Worm (Caenorhabditis elegans) whole organism, mixed stage, embryonic: Measurements from ENCODE around the gene syp-2.

Experiments used
- M03D4.4 ChIP-seq: sonication (generic microtip); optimal IDR thresholded peaks from 2 replicates; lab custom pipeline; 2017; ENCODE audit warnings: mild to moderate bottlenecking, missing genetic modification characterization, missing compliant biosample characterization
- bed-3 ChIP-seq: fragments of 200-800 bp; sonication (Bioruptor generic); optimal IDR thresholded peaks from 3 replicates; lab custom pipeline; 2018; ENCODE audit warnings: mild to moderate bottlenecking, missing genetic modification characterization, moderate library complexity, missing compliant biosample characterization
- ceh-39 ChIP-seq: fragments of 150-350 bp; optimal IDR thresholded peaks from 2 replicates; lab custom pipeline; 2014; ENCODE audit warnings: missing biosample characterization, missing genetic modification characterization
- ceh-43 ChIP-seq: fragments of 200-800 bp; sonication (Bioruptor generic); optimal IDR thresholded peaks from 2 replicates; lab custom pipeline; 2018; ENCODE audit warnings: mild to moderate bottlenecking, missing genetic modification characterization, moderate library complexity, missing compliant biosample characterization
- ceh-83 ChIP-seq: fragments of 200-800 bp; sonication (Bioruptor generic); optimal IDR thresholded peaks from 2 replicates; lab custom pipeline; 2018; ENCODE audit warnings: mild to moderate bottlenecking, missing genetic modification characterization, missing compliant biosample characterization
- ces-1 ChIP-seq: fragments of 150-350 bp; optimal IDR thresholded peaks from 2 replicates; lab custom pipeline; 2014; ENCODE audit warnings: missing biosample characterization, missing genetic modification reagents, missing genetic modification characterization
- cnd-1 ChIP-seq: fragments of 200-800 bp; sonication (Bioruptor generic); optimal IDR thresholded peaks from 2 replicates; lab custom pipeline; 2018; ENCODE audit warnings: mild to moderate bottlenecking, missing genetic modification characterization, missing compliant biosample characterization
- drap-1 ChIP-seq: fragments of 200-800 bp; sonication (Bioruptor generic); optimal IDR thresholded peaks from 3 replicates; lab custom pipeline; 2018; ENCODE audit warnings: mild to moderate bottlenecking, missing genetic modification characterization, missing compliant biosample characterization
- elt-1 ChIP-seq: sonication (generic microtip); optimal IDR thresholded peaks from 2 replicates; lab custom pipeline; 2017; ENCODE audit warnings: missing genetic modification characterization, mild to moderate bottlenecking, missing compliant biosample characterization, antibody characterized with exemption, moderate library complexity, borderline replicate concordance; ENCODE audit not compliant: insufficient read depth
- ham-2 ChIP-seq: fragments of 200-800 bp; sonication (Bioruptor generic); optimal IDR thresholded peaks from 2 replicates; lab custom pipeline; 2018; ENCODE audit warnings: mild to moderate bottlenecking, missing genetic modification characterization, missing compliant biosample characterization
- hlh-1 ChIP-seq: fragments of 150-350 bp; optimal IDR thresholded peaks from 2 replicates; lab custom pipeline; 2014; ENCODE audit warnings: missing biosample characterization, missing genetic modification reagents, missing genetic modification characterization
- lin-32 ChIP-seq: fragments of 200-800 bp; sonication (Bioruptor generic); optimal IDR thresholded peaks from 2 replicates; lab custom pipeline; 2018; ENCODE audit warnings: mild to moderate bottlenecking, missing genetic modification characterization, missing compliant biosample characterization
- lsy-2 ChIP-seq: fragments of 150-350 bp; optimal IDR thresholded peaks from 2 replicates; lab custom pipeline; 2014; ENCODE audit warnings: missing biosample characterization, missing genetic modification characterization
- mep-1 ChIP-seq: fragments of 150-350 bp; optimal IDR thresholded peaks from 2 replicates; lab custom pipeline; 2017; ENCODE audit warnings: missing biosample characterization, missing genetic modification reagents, missing genetic modification characterization, inconsistent platforms
- mls-2 ChIP-seq: sonication (generic microtip); optimal IDR thresholded peaks from 2 replicates; lab custom pipeline; 2016; ENCODE audit warnings: mild to moderate bottlenecking, missing genetic modification characterization, moderate library complexity, missing compliant biosample characterization
- nhr-12 ChIP-seq: fragments of 150-350 bp; optimal IDR thresholded peaks from 2 replicates; lab custom pipeline; 2014; ENCODE audit warnings: missing biosample characterization, missing genetic modification characterization
- nhr-237 ChIP-seq: fragments of 150-350 bp; optimal IDR thresholded peaks from 2 replicates; lab custom pipeline; 2014; ENCODE audit warnings: missing biosample characterization, missing genetic modification characterization
- nhr-28 ChIP-seq: fragments of 150-350 bp; optimal IDR thresholded peaks from 2 replicates; lab custom pipeline; 2014; ENCODE audit warnings: missing biosample characterization, missing genetic modification characterization
- sem-2 ChIP-seq: fragments of 200-800 bp; sonication (Bioruptor generic); optimal IDR thresholded peaks from 2 replicates; lab custom pipeline; 2018; ENCODE audit warnings: mild to moderate bottlenecking, missing genetic modification characterization, missing compliant biosample characterization
- snpc-4 ChIP-seq: fragments of 150-350 bp; optimal IDR thresholded peaks from 2 replicates; lab custom pipeline; 2014; ENCODE audit warnings: missing biosample characterization, missing genetic modification characterization
- sptf-1 ChIP-seq: sonication (generic microtip); optimal IDR thresholded peaks from 2 replicates; lab custom pipeline; 2017; ENCODE audit warnings: mild to moderate bottlenecking, missing genetic modification characterization, moderate library complexity, missing compliant biosample characterization
- tbx-8 ChIP-seq: fragments of 200-800 bp; sonication (Bioruptor generic); optimal IDR thresholded peaks from 2 replicates; lab custom pipeline; 2018; ENCODE audit warnings: mild to moderate bottlenecking, missing genetic modification characterization, moderate library complexity, missing compliant biosample characterization
- unc-39 ChIP-seq: fragments of 150-350 bp; optimal IDR thresholded peaks from 2 replicates; lab custom pipeline; 2014; ENCODE audit warnings: missing biosample characterization, missing genetic modification characterization
- unc-62 ChIP-seq: fragments of 150-350 bp; optimal IDR thresholded peaks from 2 replicates; lab custom pipeline; 2014; ENCODE audit warnings: missing biosample characterization, missing genetic modification reagents, missing genetic modification characterization
- zip-8 ChIP-seq: fragments of 150-350 bp; optimal IDR thresholded peaks from 2 replicates; lab custom pipeline; 2014; ENCODE audit warnings: missing biosample characterization, missing genetic modification characterization
- ztf-11 ChIP-seq: fragments of 150-350 bp; optimal IDR thresholded peaks from 2 replicates; lab custom pipeline; 2014; ENCODE audit warnings: missing biosample characterization, missing genetic modification characterization

syp-2 gene

ce11 chrV:5548051-5548450 is 11.8 kb downstream of the syp-2 start, which contains the start of gene ugt-48:
TSS of gene ugt-48 (minus strand) at chrV:5548062.
- TF ChIP-seq nhr-12 (tag; lab: Kevin White, UChicago) (no peak), ceh-43 (GFP tag; lab: Kevin White, UChicago) (no peak), ham-2 (GFP tag; lab: Kevin White, UChicago) (no peak), snpc-4 (tag; lab: Kevin White, UChicago) (no peak), zip-8 (tag; lab: Kevin White, UChicago) (no peak), lin-32 (GFP tag; lab: Kevin White, UChicago) (no peak)
- TF ChIP-seq, all 35 proteins: peak for 0

- peak; percentile 75 for TF ChIP-seq zip-8 (tag; lab: Kevin White, UChicago)
- TF ChIP-seq ces-1, result no peak
- TF ChIP-seq, all 35 proteins: peak for 1
Observed at ce11 chrV:5548497-5548896, 12.2 kb downstream of the syp-2 start.

DNA sequence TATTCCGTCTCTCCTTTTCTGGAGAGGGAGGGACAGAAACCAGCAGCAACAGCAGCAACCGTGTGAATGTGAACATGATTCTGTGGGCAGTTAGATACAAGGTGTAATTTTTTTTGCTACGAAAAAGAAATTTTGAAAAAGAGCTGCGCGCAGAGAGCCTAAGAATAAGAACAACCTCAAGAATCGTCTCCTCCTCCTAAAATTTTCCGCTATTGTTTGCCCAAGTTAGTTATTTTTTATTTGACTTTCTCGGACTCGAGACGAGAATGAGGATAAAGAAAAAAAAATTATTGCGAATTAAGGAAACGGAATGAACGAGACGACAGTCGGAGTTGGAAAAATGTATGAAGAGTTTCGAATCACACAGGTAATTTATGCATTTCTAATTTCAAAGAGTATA is 22.3 kb downstream of the syp-2 start, which contains the start of gene glb-5:
Gene glb-5 (plus strand): TSS at position 301 of the 400 bp plus-strand sequence.
- no peak for TF ChIP-seq drap-1 (GFP tag; lab: Kevin White, UChicago)
- TF ChIP-seq ceh-43 (GFP tag; lab: Kevin White, UChicago), result no peak
- TF ChIP-seq cnd-1, result no peak
- TF ChIP-seq lsy-2 (tag; lab: Kevin White, UChicago), result no peak
- TF ChIP-seq lin-32 (GFP tag; lab: Kevin White, UChicago), result no peak
- TF ChIP-seq nhr-237 (tag; lab: Kevin White, UChicago), result no peak
- TF ChIP-seq ceh-83 (GFP tag; lab: Kevin White, UChicago), result no peak

ce11 chrV:5559882-5560281 is 23.6 kb downstream of the syp-2 start:
- TF ChIP-seq bed-3 (GFP tag; lab: Kevin White, UChicago), result no peak
- no peak for TF ChIP-seq mls-2 (tag; lab: Kevin White, UChicago)
- TF ChIP-seq unc-62, result no peak
- no peak for TF ChIP-seq hlh-1 (tag; lab: Kevin White, UChicago)
- no peak for TF ChIP-seq M03D4.4
- TF ChIP-seq drap-1 (GFP tag; lab: Kevin White, UChicago), result no peak
- no peak for TF ChIP-seq ces-1
- no peak for TF ChIP-seq sptf-1 (tag; lab: Kevin White, UChicago)
- TF ChIP-seq snpc-4 (tag; lab: Kevin White, UChicago), result no peak
- TF ChIP-seq ceh-43 (GFP tag; lab: Kevin White, UChicago), result no peak
- TF ChIP-seq lsy-2 (tag; lab: Kevin White, UChicago), result no peak
- no peak for TF ChIP-seq unc-39 (tag; lab: Kevin White, UChicago)
- no peak for TF ChIP-seq nhr-28 (tag; lab: Kevin White, UChicago)
- no peak for TF ChIP-seq ham-2 (GFP tag; lab: Kevin White, UChicago)

- TF ChIP-seq mep-1 (tag; lab: Kevin White, UChicago), result no peak
Observed at ce11 chrV:5567119-5567518, 30.8 kb downstream of the syp-2 start, which contains the start of gene C18C4.7. TSS of gene C18C4.7 (minus strand) at chrV:5567219.

ce11 chrV:5570433-5570832 is 34.1 kb downstream of the syp-2 start, which contains the start of gene glb-6:
TSS of gene glb-6 (minus strand) at chrV:5570533.
- TF ChIP-seq mep-1 (tag; lab: Kevin White, UChicago) (no peak), ces-1 (peak; percentile 21)
- TF ChIP-seq, all 35 proteins: peak for 1

ce11 chrV:5571691-5572090 is 35.4 kb downstream of the syp-2 start:
- TF ChIP-seq ces-1 (peak; percentile 32), zip-8 (tag; lab: Kevin White, UChicago) (no peak)
- TF ChIP-seq, all 35 proteins: peak for 1

DNA sequence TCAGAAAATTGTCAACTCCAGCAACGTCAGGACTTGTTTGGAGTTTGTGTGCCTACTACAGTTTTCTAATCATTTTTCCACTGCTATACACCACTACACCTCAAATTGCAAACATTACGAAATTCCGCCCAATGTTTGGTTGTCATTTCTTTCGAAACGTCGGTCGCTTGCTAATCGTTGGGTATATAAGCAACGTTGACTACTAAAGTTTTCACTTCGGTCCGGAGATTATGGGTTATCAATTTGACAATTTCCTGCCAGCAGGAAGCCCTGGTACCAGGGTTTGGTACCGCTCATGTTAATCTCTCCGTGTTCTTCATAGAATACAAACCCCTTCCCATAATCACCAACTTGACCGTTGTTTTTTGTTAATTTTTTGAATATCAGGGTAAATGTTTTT is 39.7 kb downstream of the syp-2 start:
- TF ChIP-seq lin-32 (GFP tag; lab: Kevin White, UChicago) (no peak), ceh-39 (tag; lab: Kevin White, UChicago) (no peak)

- TF ChIP-seq sem-2 (GFP tag; lab: Kevin White, UChicago), result no peak
- TF ChIP-seq elt-1, result no peak
- no peak for TF ChIP-seq nhr-12 (tag; lab: Kevin White, UChicago)
- no peak for TF ChIP-seq sptf-1 (tag; lab: Kevin White, UChicago)
- no peak for TF ChIP-seq ztf-11 (tag; lab: Kevin White, UChicago)
- TF ChIP-seq mls-2 (tag; lab: Kevin White, UChicago), result no peak
- TF ChIP-seq tbx-8 (GFP tag; lab: Kevin White, UChicago), result no peak
Observed at ce11 chrV:5579666-5580065, 43.4 kb downstream of the syp-2 start.
